Worm (Caenorhabditis elegans) whole organism, L4 larva: ENCODE results near the gene Y67D8C.9.
A peak's percentile ranks its signal among the peaks of the same experiment; 100 is the strongest.

ENCODE experiments used
- aha-1 ChIP-seq: fragments of 150-350 bp; peaks from one replicate; lab custom pipeline; 2014; ENCODE audit warnings: missing biosample characterization, missing genetic modification characterization
- aly-2 ChIP-seq: sonication (generic microtip); optimal IDR thresholded peaks from 2 replicates; lab custom pipeline; 2018; ENCODE audit warnings: missing biosample characterization, missing genetic modification characterization
- ama-1 ChIP-seq: fragments of 150-350 bp; optimal IDR thresholded peaks from 2 replicates; lab custom pipeline; 2014; ENCODE audit warnings: inconsistent platforms, mixed read lengths
- ceh-20 ChIP-seq: fragments of 200-800 bp; sonication (Bioruptor generic); IDR thresholded peaks from 2 replicates; pipeline ENCODE4 v1.3.6; 2022; ENCODE audit warnings: missing genetic modification reagents, missing genetic modification characterization, missing compliant biosample characterization
- daf-12 ChIP-seq: fragments of 150-350 bp; optimal IDR thresholded peaks from 2 replicates; lab custom pipeline; 2014; ENCODE audit warnings: missing biosample characterization, missing genetic modification reagents, missing genetic modification characterization
- dmd-9 ChIP-seq: fragments of 200-800 bp; sonication (Bioruptor generic); IDR thresholded peaks from 2 replicates; pipeline ENCODE4 v1.3.6; 2022; ENCODE audit warnings: missing genetic modification reagents, missing genetic modification characterization, missing compliant biosample characterization
- fkh-10 ChIP-seq: fragments of 150-350 bp; optimal IDR thresholded peaks from 2 replicates; lab custom pipeline; 2014; ENCODE audit warnings: missing biosample characterization, missing genetic modification reagents, missing genetic modification characterization
- gei-8 ChIP-seq: fragments of 200-800 bp; sonication (Bioruptor generic); optimal IDR thresholded peaks from 2 replicates; lab custom pipeline; 2018; ENCODE audit warnings: mild to moderate bottlenecking, missing genetic modification characterization, missing compliant biosample characterization
- hif-1 ChIP-seq, 2 experiments: sonication (generic microtip); optimal IDR thresholded peaks; 2 replicates each; lab custom pipeline; 2016 to 2017; ENCODE audit warnings: missing compliant biosample characterization in 2 of 2, missing genetic modification characterization in 2 of 2, missing genetic modification reagents in 2 of 2, missing genotype in 2 of 2, mild to moderate bottlenecking in 1 of 2
- pha-4 ChIP-seq, 2 experiments: fragments of 150-350 bp in 1 of 2; fragments of 200-800 bp in 1 of 2; sonication (Bioruptor generic) in 1 of 2; IDR thresholded peaks in 1 of 2; optimal IDR thresholded peaks in 1 of 2; 2 replicates each; pipeline versions ENCODE4 v1.3.6 to Lab custom; 2014 to 2022; ENCODE audit warnings: missing genetic modification characterization in 2 of 2, missing genetic modification reagents in 2 of 2, missing biosample characterization in 1 of 2, missing compliant biosample characterization in 1 of 2
- skn-1 ChIP-seq: fragments of 150-350 bp; optimal IDR thresholded peaks from 2 replicates; lab custom pipeline; 2014; ENCODE audit warnings: missing biosample characterization, missing genetic modification characterization
- unc-62 ChIP-seq, 3 experiments: fragments of 150-350 bp in 1 of 3; sonication (generic microtip); optimal IDR thresholded peaks in 2 of 3; peaks in 1 of 3; 1 replicate in 1 of 3; 2 replicates in 2 of 3; lab custom pipeline; 2014 to 2017; ENCODE audit warnings: missing biosample characterization in 3 of 3, missing genetic modification characterization in 3 of 3, missing genetic modification reagents in 3 of 3, missing genotype in 1 of 3
- zag-1 ChIP-seq: fragments of 150-350 bp; optimal IDR thresholded peaks from 2 replicates; lab custom pipeline; 2014; ENCODE audit warnings: missing biosample characterization, missing genetic modification characterization
- zip-2 ChIP-seq: fragments of 150-350 bp; optimal IDR thresholded peaks from 2 replicates; lab custom pipeline; 2014; ENCODE audit warnings: missing biosample characterization, missing genetic modification characterization

- no peak for TF ChIP-seq gei-8 (GFP tag; lab: Kevin White, UChicago)
- TF ChIP-seq zip-2 (tag; lab: Kevin White, UChicago) = no peak
- no peak for TF ChIP-seq daf-12 (tag; lab: Kevin White, UChicago)
- no peak for TF ChIP-seq pha-4 (GFP tag; IDR thresholded peaks at IDR 0.05; lab: Robert Waterston, UW)
- no peak for TF ChIP-seq pha-4 (tag; optimal IDR thresholded peaks at IDR 0.05; lab: Kevin White, UChicago)
- no peak for TF ChIP-seq fkh-10 (GFP tag; lab: Kevin White, UChicago)
- peak in 1 of 2 experiments; percentile 92 for TF ChIP-seq unc-62 (GFP tag; optimal IDR thresholded peaks at IDR 0.05 in 1 of 2; lab: Kevin White, UChicago)
- TF ChIP-seq unc-62 (tag; optimal IDR thresholded peaks at IDR 0.05; lab: Kevin White, UChicago) = no peak
- TF ChIP-seq zag-1 (tag; lab: Kevin White, UChicago) = no peak
- TF ChIP-seq aha-1 (tag; lab: Kevin White, UChicago) = no peak
- TF ChIP-seq skn-1 (tag; lab: Kevin White, UChicago) = no peak
- no peak for TF ChIP-seq aly-2
- TF ChIP-seq hif-1 (tag; optimal IDR thresholded peaks at IDR 0.05; lab: Kevin White, UChicago) = no peak
- TF ChIP-seq ceh-20 (GFP tag; lab: Robert Waterston, UW) = no peak
- no peak for TF ChIP-seq dmd-9 (GFP tag; lab: Robert Waterston, UW)
- no peak for TF ChIP-seq ama-1 (lab: Kevin White, UChicago)
These were observed 17.0 kb downstream of the Y67D8C.9 start, which contains the start of gene cpg-9 for ce11 chrIV:3069619-3070260.
